Fruit fly (Drosophila melanogaster): ENCODE data around the gene E5.

DNA sequence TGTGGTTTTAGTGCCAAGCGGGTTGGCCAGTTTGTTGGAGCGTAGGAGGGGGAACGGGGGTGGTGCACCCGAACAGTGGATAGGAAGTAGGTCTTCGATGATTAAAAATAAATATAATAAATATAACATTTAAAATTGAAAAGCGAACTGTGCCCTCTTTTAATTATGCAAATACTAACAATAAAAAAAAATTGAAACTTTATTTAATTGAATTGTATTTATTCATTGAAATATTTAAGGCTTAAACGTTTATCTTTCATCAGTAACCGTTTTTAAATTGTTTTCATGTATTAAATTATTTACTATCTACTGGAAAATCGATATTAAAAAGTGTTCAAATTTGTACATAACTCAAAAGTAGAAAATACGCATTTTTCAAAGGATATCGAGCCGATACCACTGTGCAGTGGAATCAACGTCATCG is 734 bp upstream of the E5 start:
- TF ChIP-seq Rel (GFP tag; optimal IDR thresholded peaks at IDR 0.05): no peak
- no peak for TF ChIP-seq Rel (tag; optimal IDR thresholded peaks at IDR 0.05)
- TF ChIP-seq Myc (optimal IDR thresholded peaks at IDR 0.05): no peak
- no peak for TF ChIP-seq Abd-B (GFP tag; optimal IDR thresholded peaks at IDR 0.05)
- peak; percentile 29 for TF ChIP-seq psq (GFP tag; optimal IDR thresholded peaks at IDR 0.05)
- no peak for TF ChIP-seq sv (GFP tag; optimal IDR thresholded peaks at IDR 0.05)
- TF ChIP-seq pan (optimal IDR thresholded peaks at IDR 0.05): no peak
- no peak for TF ChIP-seq N (GFP tag; optimal IDR thresholded peaks at IDR 0.05)
- TF ChIP-seq Dif (GFP tag; optimal IDR thresholded peaks at IDR 0.05; ENCODE audit: partially characterized antibody): no peak
- TF ChIP-seq woc (GFP tag; optimal IDR thresholded peaks at IDR 0.05): no peak
- TF ChIP-seq Hr83 (GFP tag; optimal IDR thresholded peaks at IDR 0.05; ENCODE audit: poor library complexity, severe bottlenecking): no peak
- no peak for TF ChIP-seq h (GFP tag; optimal IDR thresholded peaks at IDR 0.05)
